Worm (Caenorhabditis elegans): ENCODE results near the gene dao-3.

ce11 chrX:8057791-8058270 is 28.5 kb downstream of the dao-3 start, which contains the start of gene dim-1:
- no peak for TF ChIP-seq rnt-1 (tag; optimal IDR thresholded peaks at IDR 0.05)
- no peak for TF ChIP-seq C08G9.2 (tag; optimal IDR thresholded peaks at IDR 0.05)
- TF ChIP-seq C38D4.7 (GFP tag; optimal IDR thresholded peaks at IDR 0.05), result no peak
- no peak for TF ChIP-seq hlh-30 (tag; optimal IDR thresholded peaks at IDR 0.05; ENCODE audit: insufficient read depth)
- no peak for TF ChIP-seq ztf-16 (tag; optimal IDR thresholded peaks at IDR 0.05)
- no peak for TF ChIP-seq hlh-6 (tag; optimal IDR thresholded peaks at IDR 0.05)
- no peak for TF ChIP-seq pag-3 (tag; optimal IDR thresholded peaks at IDR 0.05; ENCODE audit: borderline replicate concordance)
- no peak for TF ChIP-seq sox-4 (tag; optimal IDR thresholded peaks at IDR 0.05)
- no peak for TF ChIP-seq ttx-3 (tag; optimal IDR thresholded peaks at IDR 0.05)
- no peak for TF ChIP-seq zip-5 (tag; optimal IDR thresholded peaks at IDR 0.05)
- TF ChIP-seq ahr-1 (tag; optimal IDR thresholded peaks at IDR 0.05), result no peak
- no peak for TF ChIP-seq nfya-1 (tag; optimal IDR thresholded peaks at IDR 0.05)
- TF ChIP-seq pha-4 (tag; optimal IDR thresholded peaks at IDR 0.05), result no peak
- TF ChIP-seq ceh-19 (GFP tag; optimal IDR thresholded peaks at IDR 0.05), result no peak

All from whole organism, late embryonic.